Worm (Caenorhabditis elegans) whole organism, L2 larva: ENCODE measurements around the gene npr-38.
A peak's percentile ranks its signal among the peaks of the same experiment; 100 is the strongest.

Experiments
- C34F6.9 ChIP-seq: fragments of 150-350 bp; optimal IDR thresholded peaks from 2 replicates; lab custom pipeline; 2014; ENCODE audit warnings: missing biosample characterization, missing genetic modification characterization
- F13H6.1 ChIP-seq: sonication (generic microtip); optimal IDR thresholded peaks from 2 replicates; lab custom pipeline; 2016; ENCODE audit warnings: missing genetic modification characterization, missing compliant biosample characterization
- R02D3.7 ChIP-seq: fragments of 150-350 bp; optimal IDR thresholded peaks from 2 replicates; lab custom pipeline; 2014; ENCODE audit warnings: missing biosample characterization, missing genetic modification characterization
- Y55F3AM.14 ChIP-seq: fragments of 200-800 bp; sonication (Bioruptor generic); optimal IDR thresholded peaks from 2 replicates; lab custom pipeline; 2018; ENCODE audit warnings: mild to moderate bottlenecking, missing genetic modification characterization, missing compliant biosample characterization
- ZK546.5 ChIP-seq: sonication (generic microtip); optimal IDR thresholded peaks from 2 replicates; lab custom pipeline; 2017; ENCODE audit warnings: missing biosample characterization, missing genetic modification characterization
- aly-2 ChIP-seq: fragments of 150-350 bp; optimal IDR thresholded peaks from 2 replicates; lab custom pipeline; 2014; ENCODE audit warnings: missing biosample characterization, missing genetic modification characterization
- ama-1 ChIP-seq: fragments of 150-350 bp; optimal IDR thresholded peaks from 2 replicates; lab custom pipeline; 2018; ENCODE audit warnings: inconsistent platforms
- blmp-1 ChIP-seq: sonication (generic microtip); optimal IDR thresholded peaks from 2 replicates; lab custom pipeline; 2017; ENCODE audit warnings: missing genetic modification characterization, mild to moderate bottlenecking, missing compliant biosample characterization, antibody characterized with exemption, moderate library complexity; ENCODE audit not compliant: insufficient read depth
- ceh-16 ChIP-seq: fragments of 150-350 bp; optimal IDR thresholded peaks from 2 replicates; lab custom pipeline; 2014; ENCODE audit warnings: missing biosample characterization, missing genetic modification characterization
- ceh-82 ChIP-seq: fragments of 150-350 bp; optimal IDR thresholded peaks from 2 replicates; lab custom pipeline; 2014; ENCODE audit warnings: missing biosample characterization, missing genetic modification characterization
- crh-2 ChIP-seq: sonication (generic microtip); optimal IDR thresholded peaks from 2 replicates; lab custom pipeline; 2017; ENCODE audit warnings: missing biosample characterization, missing genetic modification characterization
- dmd-4 ChIP-seq: sonication (generic microtip); optimal IDR thresholded peaks from 2 replicates; lab custom pipeline; 2017; ENCODE audit warnings: missing biosample characterization, missing genetic modification characterization
- egl-27 ChIP-seq: sonication (generic microtip); optimal IDR thresholded peaks from 3 replicates; lab custom pipeline; 2017; ENCODE audit warnings: missing biosample characterization, missing genetic modification reagents, missing genetic modification characterization
- elt-1 ChIP-seq: fragments of 150-350 bp; optimal IDR thresholded peaks from 2 replicates; lab custom pipeline; 2014; ENCODE audit warnings: missing biosample characterization, missing genetic modification characterization
- elt-3 ChIP-seq: sonication (generic microtip); optimal IDR thresholded peaks from 2 replicates; lab custom pipeline; 2017; ENCODE audit warnings: missing biosample characterization, missing genetic modification characterization
- fos-1 ChIP-seq: fragments of 150-350 bp; optimal IDR thresholded peaks from 2 replicates; lab custom pipeline; 2014; ENCODE audit warnings: missing biosample characterization, missing genetic modification characterization
- lin-11 ChIP-seq: fragments of 150-350 bp; sonication (generic microtip); optimal IDR thresholded peaks from 2 replicates; lab custom pipeline; 2014; ENCODE audit warnings: missing biosample characterization, missing genetic modification characterization, inconsistent platforms, mixed read lengths
- lin-13 ChIP-seq: fragments of 150-350 bp; optimal IDR thresholded peaks from 2 replicates; lab custom pipeline; 2014; ENCODE audit warnings: missing biosample characterization, missing genetic modification reagents, missing genetic modification characterization
- lsy-2 ChIP-seq, 2 experiments: fragments of 150-350 bp in 1 of 2; sonication (generic microtip) in 1 of 2; optimal IDR thresholded peaks; 2 replicates each; lab custom pipeline; 2014 to 2017; ENCODE audit warnings: missing biosample characterization in 2 of 2, missing genetic modification characterization in 2 of 2
- mbf-1 ChIP-seq: sonication (generic microtip); optimal IDR thresholded peaks from 2 replicates; lab custom pipeline; 2017; ENCODE audit warnings: missing biosample characterization, missing genetic modification characterization
- mdl-1 ChIP-seq, 2 experiments: fragments of 150-350 bp in 1 of 2; sonication (generic microtip) in 1 of 2; optimal IDR thresholded peaks; 2 replicates each; lab custom pipeline; 2017; ENCODE audit warnings: missing biosample characterization in 2 of 2, missing genetic modification characterization in 2 of 2
- nhr-10 ChIP-seq: sonication (generic microtip); optimal IDR thresholded peaks from 2 replicates; lab custom pipeline; 2017; ENCODE audit warnings: missing biosample characterization, missing genetic modification characterization
- nhr-11 ChIP-seq: fragments of 150-350 bp; optimal IDR thresholded peaks from 2 replicates; lab custom pipeline; 2014; ENCODE audit warnings: missing biosample characterization, missing genetic modification characterization
- nhr-129 ChIP-seq: fragments of 150-350 bp; optimal IDR thresholded peaks from 2 replicates; lab custom pipeline; 2014; ENCODE audit warnings: missing biosample characterization, missing genetic modification characterization
- nhr-21 ChIP-seq: fragments of 150-350 bp; optimal IDR thresholded peaks from 2 replicates; lab custom pipeline; 2014; ENCODE audit warnings: missing biosample characterization, missing genetic modification characterization
- nhr-237 ChIP-seq: fragments of 150-350 bp; optimal IDR thresholded peaks from 2 replicates; lab custom pipeline; 2014; ENCODE audit warnings: missing biosample characterization, missing genetic modification characterization
- nhr-25 ChIP-seq: fragments of 150-350 bp; sonication (generic microtip); optimal IDR thresholded peaks from 3 replicates; lab custom pipeline; 2014; ENCODE audit warnings: missing biosample characterization, missing genetic modification characterization
- nhr-6 ChIP-seq: fragments of 150-350 bp; optimal IDR thresholded peaks from 2 replicates; lab custom pipeline; 2014; ENCODE audit warnings: missing biosample characterization, missing genetic modification characterization
- nhr-77 ChIP-seq: fragments of 150-350 bp; optimal IDR thresholded peaks from 2 replicates; lab custom pipeline; 2014; ENCODE audit warnings: missing biosample characterization, missing genetic modification characterization
- peb-1 ChIP-seq: fragments of 150-350 bp; optimal IDR thresholded peaks from 2 replicates; lab custom pipeline; 2014; ENCODE audit warnings: missing biosample characterization, missing genetic modification characterization
- sem-4 ChIP-seq: fragments of 150-350 bp; optimal IDR thresholded peaks from 2 replicates; lab custom pipeline; 2014; ENCODE audit warnings: missing biosample characterization, missing genetic modification reagents, missing genetic modification characterization
- skn-1 ChIP-seq: sonication (generic microtip); optimal IDR thresholded peaks from 2 replicates; lab custom pipeline; 2017; ENCODE audit warnings: missing biosample characterization, missing genetic modification characterization
- snpc-4 ChIP-seq: fragments of 150-350 bp; optimal IDR thresholded peaks from 2 replicates; lab custom pipeline; 2014; ENCODE audit warnings: missing biosample characterization, missing genetic modification characterization
- unc-55 ChIP-seq: fragments of 150-350 bp; sonication (generic microtip); optimal IDR thresholded peaks from 3 replicates; lab custom pipeline; 2014; ENCODE audit warnings: missing biosample characterization, missing genetic modification reagents, missing genetic modification characterization
- unc-62 ChIP-seq: fragments of 150-350 bp; optimal IDR thresholded peaks from 2 replicates; lab custom pipeline; 2014; ENCODE audit warnings: missing biosample characterization, missing genetic modification reagents, missing genetic modification characterization
- zag-1 ChIP-seq: fragments of 150-350 bp; optimal IDR thresholded peaks from 2 replicates; lab custom pipeline; 2014; ENCODE audit warnings: missing biosample characterization, missing genetic modification characterization
- ztf-1 ChIP-seq: fragments of 200-800 bp; sonication (Bioruptor generic); conservative IDR thresholded peaks from 2 replicates; pipeline ENCODE4 v1.3.6; 2022; ENCODE audit warnings: missing genetic modification characterization, missing compliant biosample characterization
- ztf-11 ChIP-seq: sonication (generic microtip); optimal IDR thresholded peaks from 2 replicates; lab custom pipeline; 2017; ENCODE audit warnings: missing biosample characterization, missing genetic modification characterization
- ztf-4 ChIP-seq: fragments of 150-350 bp; optimal IDR thresholded peaks from 2 replicates; lab custom pipeline; 2014; ENCODE audit warnings: missing biosample characterization, missing genetic modification characterization

Gene npr-38

ce11 chrX:6345785-6346184, 34.3 kb downstream of the npr-38 start:
- TF ChIP-seq nhr-77 (tag; lab: Kevin White, UChicago) (no peak), fos-1 (tag; lab: Kevin White, UChicago) (no peak), nhr-6 (tag; lab: Kevin White, UChicago) (no peak), skn-1 (tag; lab: Kevin White, UChicago) (no peak), Y55F3AM.14 (GFP tag; lab: Kevin White, UChicago) (no peak), lin-11 (tag; lab: Kevin White, UChicago) (no peak), nhr-237 (tag; lab: Kevin White, UChicago) (no peak), mbf-1 (tag; lab: Kevin White, UChicago) (no peak), mdl-1 (tag; optimal IDR thresholded peaks at IDR 0.05; lab: Kevin White, UChicago) (no peak), elt-1 (tag; lab: Kevin White, UChicago) (no peak), crh-2 (no peak), peb-1 (tag; lab: Kevin White, UChicago) (no peak), nhr-21 (no peak), ztf-1 (no peak), lin-13 (GFP tag; lab: Kevin White, UChicago) (no peak), unc-62 (GFP tag; lab: Kevin White, UChicago) (no peak), ama-1 (lab: Kevin White, UChicago) (no peak), elt-3 (tag; lab: Kevin White, UChicago) (no peak), ceh-16 (tag; lab: Kevin White, UChicago) (no peak), nhr-10 (tag; lab: Kevin White, UChicago) (no peak)

- TF ChIP-seq ztf-4 (no peak), nhr-237 (tag; lab: Kevin White, UChicago) (no peak), skn-1 (tag; lab: Kevin White, UChicago) (no peak), ztf-11 (no peak), unc-55 (no peak), ceh-16 (tag; lab: Kevin White, UChicago) (no peak), Y55F3AM.14 (GFP tag; lab: Kevin White, UChicago) (no peak), C34F6.9 (tag; lab: Kevin White, UChicago) (no peak), nhr-21 (no peak), crh-2 (no peak), zag-1 (tag; lab: Kevin White, UChicago) (no peak), mdl-1 (tag; optimal IDR thresholded peaks at IDR 0.05; lab: Kevin White, UChicago) (no peak), nhr-11 (tag; lab: Kevin White, UChicago) (no peak), ztf-1 (no peak), aly-2 (no peak), elt-1 (tag; lab: Kevin White, UChicago) (no peak), F13H6.1 (tag; lab: Kevin White, UChicago) (no peak), snpc-4 (tag; lab: Kevin White, UChicago) (no peak), fos-1 (tag; lab: Kevin White, UChicago) (no peak)
Observed at ce11 chrX:6347013-6347412, 35.5 kb downstream of the npr-38 start, which contains the start of gene C03B1.9. C03B1.9 (minus strand) TSS chrX:6347113.

ce11 chrX:6350016-6350415, 38.5 kb downstream of the npr-38 start, which contains the start of gene C03B1.6:
C03B1.6 (plus strand) TSS chrX:6350316.
- TF ChIP-seq R02D3.7 (tag; lab: Kevin White, UChicago) = no peak
- no peak for TF ChIP-seq blmp-1 (tag; lab: Kevin White, UChicago)
- TF ChIP-seq ztf-11 = no peak
- TF ChIP-seq Y55F3AM.14 (GFP tag; lab: Kevin White, UChicago) = no peak

DNA sequence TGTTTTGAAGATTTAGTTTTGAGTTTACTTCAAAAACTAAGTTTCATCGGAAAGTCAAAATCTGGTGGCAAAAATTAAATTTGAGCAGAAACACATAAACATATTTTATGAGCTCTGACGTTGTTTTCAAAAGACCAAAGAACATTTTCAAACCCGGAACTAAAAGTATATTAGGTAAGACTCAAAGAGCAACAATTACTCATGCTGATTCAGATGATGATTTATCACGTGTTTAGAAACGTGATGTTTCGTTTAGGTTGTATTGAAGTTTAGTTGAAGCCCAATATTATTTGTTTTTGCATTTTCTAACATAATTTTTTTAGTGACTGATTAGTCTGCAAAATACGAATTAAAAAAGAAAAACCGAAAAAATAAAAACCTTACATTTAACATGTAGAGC, 42.3 kb downstream of the npr-38 start:
- TF ChIP-seq elt-3 (tag; lab: Kevin White, UChicago) (no peak), ceh-82 (no peak), ZK546.5 (tag; lab: Kevin White, UChicago) (no peak), elt-1 (tag; lab: Kevin White, UChicago) (no peak), C34F6.9 (tag; lab: Kevin White, UChicago) (peak; percentile 26)

DNA sequence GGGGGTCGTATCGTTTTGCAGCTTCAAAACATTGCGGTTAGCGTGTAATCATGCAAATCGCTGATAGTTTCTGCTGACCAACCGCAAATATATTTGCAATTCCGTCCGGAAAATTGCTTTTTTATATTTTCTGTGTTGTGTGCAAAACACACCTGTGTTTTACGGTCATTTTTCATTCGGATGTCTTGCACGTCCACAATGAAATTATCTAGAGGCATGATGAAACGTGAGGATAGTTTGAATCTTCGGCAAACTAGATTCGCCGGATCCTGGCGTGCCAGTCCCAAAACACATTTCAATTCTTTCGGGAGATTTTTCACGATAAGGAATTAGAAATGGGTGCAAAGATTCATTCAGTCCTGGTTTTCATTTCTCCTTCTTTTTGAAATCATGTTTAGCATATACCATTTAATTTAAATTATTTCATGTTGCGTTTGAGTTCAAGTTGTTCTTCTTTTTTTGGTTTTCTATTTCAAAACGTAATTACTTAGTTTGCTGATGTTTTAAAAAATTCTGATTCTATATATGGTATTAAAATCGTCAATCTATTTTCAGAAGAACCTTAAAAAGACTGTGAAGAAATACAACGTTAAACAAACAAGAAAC, 43.6 kb downstream of the npr-38 start, which contains the start of gene C03B1.5:
Gene C03B1.5, plus strand, starts transcription at position 556 of the 606 bp plus-strand sequence.
- TF ChIP-seq Y55F3AM.14 (GFP tag; lab: Kevin White, UChicago) (no peak), nhr-129 (tag; lab: Kevin White, UChicago) (no peak), sem-4 (tag; lab: Kevin White, UChicago) (no peak), aly-2 (no peak), ztf-11 (no peak), nhr-25 (tag; lab: Kevin White, UChicago) (no peak), nhr-77 (tag; lab: Kevin White, UChicago) (no peak), unc-55 (no peak), F13H6.1 (tag; lab: Kevin White, UChicago) (no peak), crh-2 (no peak), unc-62 (GFP tag; lab: Kevin White, UChicago) (no peak), R02D3.7 (tag; lab: Kevin White, UChicago) (no peak), mbf-1 (tag; lab: Kevin White, UChicago) (no peak), lsy-2 (tag; optimal IDR thresholded peaks at IDR 0.05; lab: Kevin White, UChicago) (no peak), lin-13 (GFP tag; lab: Kevin White, UChicago) (no peak), snpc-4 (tag; lab: Kevin White, UChicago) (no peak), egl-27 (tag; lab: Kevin White, UChicago) (no peak), elt-3 (tag; lab: Kevin White, UChicago) (no peak), dmd-4 (no peak), ztf-4 (no peak)
